Worm (Caenorhabditis elegans): Measurements from ENCODE around the gene pde-4.

pde-4 gene

DNA sequence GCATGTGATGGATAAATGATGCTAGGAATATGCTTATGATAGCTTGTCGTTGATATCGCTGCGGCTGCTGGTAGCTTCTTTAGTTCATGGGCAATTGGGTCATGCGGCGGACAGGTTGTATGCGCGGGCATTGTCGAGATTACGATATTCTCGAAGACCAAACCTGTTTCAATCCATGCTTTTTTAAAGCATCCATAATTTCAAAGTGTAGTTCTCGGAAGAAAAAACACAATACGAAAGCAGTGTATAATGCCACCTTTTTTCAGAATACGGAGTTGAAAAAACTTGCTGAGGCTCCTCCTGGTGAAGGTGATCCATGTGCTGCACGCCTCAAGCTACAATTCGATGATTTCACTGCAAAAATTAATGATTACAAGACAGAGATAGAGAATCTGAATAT is 45.7 kb downstream of the pde-4 start, which contains the start of gene osm-8:
Gene osm-8 (minus strand): TSS at position 101 of the 400 bp plus-strand sequence.
- no peak for TF ChIP-seq T07F8.4 (tag; optimal IDR thresholded peaks at IDR 0.05)
- TF ChIP-seq fkh-3 (tag; optimal IDR thresholded peaks at IDR 0.05), result no peak
- no peak for TF ChIP-seq ztf-18 (tag; optimal IDR thresholded peaks at IDR 0.05)
- no peak for TF ChIP-seq akir-1 (GFP tag; optimal IDR thresholded peaks at IDR 0.05)
- no peak for TF ChIP-seq nhr-80 (tag; optimal IDR thresholded peaks at IDR 0.05)
- TF ChIP-seq tlf-1 (GFP tag; optimal IDR thresholded peaks at IDR 0.05), result no peak
- no peak for TF ChIP-seq snpc-3.4 (tag; optimal IDR thresholded peaks at IDR 0.05)
- TF ChIP-seq nfyb-1 (GFP tag; IDR thresholded peaks at IDR 0.05), result no peak
- TF ChIP-seq F57A8.1 (GFP tag; optimal IDR thresholded peaks at IDR 0.05), result no peak
- TF ChIP-seq somi-1 (GFP tag; optimal IDR thresholded peaks at IDR 0.05), result no peak
- no peak for TF ChIP-seq lag-1 (GFP tag; IDR thresholded peaks at IDR 0.05)
- no peak for TF ChIP-seq chd-7 (tag; optimal IDR thresholded peaks at IDR 0.05)

DNA sequence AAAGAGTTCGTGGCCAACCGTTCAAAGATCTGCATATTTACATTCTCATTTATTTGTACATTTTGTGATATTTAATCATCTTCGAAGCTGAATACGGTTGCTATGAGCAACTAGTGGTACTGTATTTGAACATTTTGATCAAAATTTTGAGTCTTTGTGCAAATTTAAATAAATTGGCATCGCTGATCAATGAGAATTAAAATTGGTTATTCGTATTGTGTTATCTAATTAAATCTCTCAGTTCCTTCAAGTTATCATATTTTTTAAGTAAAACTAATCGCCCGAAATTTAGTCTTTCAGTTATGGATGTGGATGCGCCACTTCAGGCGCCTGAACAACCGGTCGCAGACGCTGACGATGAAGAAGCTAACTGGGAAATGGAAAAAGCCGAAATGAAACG is 51.7 kb downstream of the pde-4 start, which contains the start of gene npp-21:
Gene npp-21 (plus strand): TSS at position 301 of the 400 bp plus-strand sequence.
- TF ChIP-seq F55B11.4 (tag; optimal IDR thresholded peaks at IDR 0.05; ENCODE audit: borderline replicate concordance, insufficient read depth) (no peak), ztf-3 (GFP tag; optimal IDR thresholded peaks at IDR 0.05) (no peak), rcor-1 (GFP tag; IDR thresholded peaks at IDR 0.05) (no peak), mes-4 (tag; optimal IDR thresholded peaks at IDR 0.05) (no peak), zim-3 (tag; optimal IDR thresholded peaks at IDR 0.05) (no peak), egl-18 (GFP tag; IDR thresholded peaks at IDR 0.05) (no peak), C17E4.6 (GFP tag; IDR thresholded peaks at IDR 0.05) (no peak), nhr-80 (tag; optimal IDR thresholded peaks at IDR 0.05) (no peak), attf-3 (GFP tag; conservative IDR thresholded peaks at IDR 0.05) (no peak), F10E7.11 (tag; optimal IDR thresholded peaks at IDR 0.05) (no peak), hrde-1 (tag; optimal IDR thresholded peaks at IDR 0.05; ENCODE audit: borderline replicate concordance) (no peak), bed-1 (GFP tag; IDR thresholded peaks at IDR 0.05) (no peak), nfya-2 (GFP tag; IDR thresholded peaks at IDR 0.05) (no peak), snpc-3.4 (tag; optimal IDR thresholded peaks at IDR 0.05) (no peak), hlh-26 (GFP tag; conservative IDR thresholded peaks at IDR 0.05) (no peak), cebp-1 (GFP tag; IDR thresholded peaks at IDR 0.05) (no peak), cebp-1 (tag; optimal IDR thresholded peaks at IDR 0.05) (no peak), F23B12.7 (tag; optimal IDR thresholded peaks at IDR 0.05; ENCODE audit: insufficient read depth) (no peak)

DNA sequence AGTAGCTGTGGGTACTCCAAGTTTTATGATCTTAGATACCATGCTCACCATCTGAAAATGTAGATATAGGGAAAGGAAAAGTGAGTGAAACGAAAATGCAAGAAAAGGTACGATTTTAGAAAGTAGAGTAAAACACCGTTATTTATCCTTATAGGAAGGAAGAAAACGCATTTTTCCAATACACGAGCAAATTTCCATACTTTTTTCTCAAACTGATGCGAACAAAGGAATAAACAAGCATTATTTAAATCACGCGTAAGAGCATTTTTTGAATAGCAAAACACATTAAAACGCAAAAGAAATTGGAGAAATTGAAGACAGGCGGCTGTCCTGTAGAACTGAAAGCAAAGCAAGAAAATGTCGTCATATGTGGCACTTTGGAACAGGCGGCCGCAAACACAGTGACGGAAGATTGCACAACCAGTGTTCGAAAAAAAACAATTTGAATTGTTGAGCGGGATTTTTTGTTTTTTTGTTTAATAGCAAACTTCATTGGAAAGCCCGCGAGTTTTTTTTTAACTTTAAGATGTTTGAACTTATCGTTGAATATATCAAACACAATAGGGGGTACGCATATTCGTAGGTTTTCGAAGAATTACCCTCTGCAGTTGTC is 52.2 kb downstream of the pde-4 start, which contains the start of gene pgam-5:
Gene pgam-5 (minus strand): TSS at position 51 of the 613 bp plus-strand sequence.
- no peak for TF ChIP-seq mel-28 (tag; optimal IDR thresholded peaks at IDR 0.05; ENCODE audit: borderline replicate concordance)
- no peak for TF ChIP-seq repo-1 (tag; optimal IDR thresholded peaks at IDR 0.05)
- TF ChIP-seq lin-26 (GFP tag; IDR thresholded peaks at IDR 0.05), result no peak
- TF ChIP-seq ceh-27 (GFP tag; optimal IDR thresholded peaks at IDR 0.05), result no peak
- no peak for TF ChIP-seq C06A6.2 (GFP tag; conservative IDR thresholded peaks at IDR 0.05)
- TF ChIP-seq D2030.7 (GFP tag; IDR thresholded peaks at IDR 0.05), result peak; percentile 24; the same call in 1 of the 2 replicates
- no peak for TF ChIP-seq zfh-2 (GFP tag; conservative IDR thresholded peaks at IDR 0.05)
- TF ChIP-seq athp-1 (tag; optimal IDR thresholded peaks at IDR 0.05), result no peak
- no peak for TF ChIP-seq ztf-3 (GFP tag; optimal IDR thresholded peaks at IDR 0.05)
- peak; percentile 81 for TF ChIP-seq efl-1 (GFP tag; optimal IDR thresholded peaks at IDR 0.05)
- TF ChIP-seq K12H6.12 (tag; optimal IDR thresholded peaks at IDR 0.05), result no peak
- peak; percentile 64 for TF ChIP-seq snpc-3.4 (tag; optimal IDR thresholded peaks at IDR 0.05)
- TF ChIP-seq atf-7 (tag; optimal IDR thresholded peaks at IDR 0.05), result no peak
- TF ChIP-seq F37B4.10 (GFP tag; IDR thresholded peaks at IDR 0.05), result no peak
- TF ChIP-seq bed-1 (GFP tag; IDR thresholded peaks at IDR 0.05), result no peak
- TF ChIP-seq egl-18 (GFP tag; IDR thresholded peaks at IDR 0.05), result no peak
- TF ChIP-seq snpc-1.1 (tag; optimal IDR thresholded peaks at IDR 0.05; ENCODE audit: insufficient read depth), result peak; percentile 41
- no peak for TF ChIP-seq unc-130 (GFP tag; optimal IDR thresholded peaks at IDR 0.05)
- no peak for TF ChIP-seq nfya-1 (tag; optimal IDR thresholded peaks at IDR 0.05; ENCODE audit: borderline replicate concordance, insufficient read depth)
- 0 out of 2 replicates have a peak, but pooled peaks have one; percentile 12 for TF ChIP-seq madf-3 (GFP tag; IDR thresholded peaks at IDR 0.05)
- TF ChIP-seq hmg-1.2 (GFP tag; IDR thresholded peaks at IDR 0.05), result peak; percentile 37; the same call in 1 of the 2 replicates

Measured in whole organism, young adult.